Worm (Caenorhabditis elegans) whole organism, L1 larva: ENCODE data around the gene gcp-2.2.

Source experiments
- C04F5.9 ChIP-seq: sonication (generic microtip); optimal IDR thresholded peaks from 2 replicates; lab custom pipeline; 2016; ENCODE audit warnings: missing genetic modification characterization, missing compliant biosample characterization
- F16B12.6 ChIP-seq: fragments of 150-350 bp; optimal IDR thresholded peaks from 2 replicates; lab custom pipeline; 2014; ENCODE audit warnings: missing biosample characterization, missing genetic modification characterization
- Y116A8C.19 ChIP-seq: sonication (generic microtip); optimal IDR thresholded peaks from 2 replicates; lab custom pipeline; 2016; ENCODE audit warnings: missing compliant biosample characterization, missing genetic modification characterization, borderline replicate concordance
- aha-1 ChIP-seq: fragments of 150-350 bp; optimal IDR thresholded peaks from 2 replicates; lab custom pipeline; 2014; ENCODE audit warnings: missing biosample characterization, missing genetic modification characterization
- alr-1 ChIP-seq: fragments of 200-800 bp; sonication (Bioruptor generic); optimal IDR thresholded peaks from 2 replicates; lab custom pipeline; 2018; ENCODE audit warnings: borderline replicate concordance, mild to moderate bottlenecking, missing genetic modification characterization, missing compliant biosample characterization
- ama-1 ChIP-seq: fragments of 150-350 bp; optimal IDR thresholded peaks from 2 replicates; lab custom pipeline; 2014
- ceh-8 ChIP-seq: fragments of 200-800 bp; sonication (Bioruptor generic); optimal IDR thresholded peaks from 2 replicates; lab custom pipeline; 2018; ENCODE audit warnings: mild to moderate bottlenecking, missing genetic modification characterization, moderate library complexity, missing compliant biosample characterization
- ceh-82 ChIP-seq, 3 experiments: fragments of 150-350 bp in 1 of 3; sonication (generic microtip) in 2 of 3; optimal IDR thresholded peaks; 2 replicates each; lab custom pipeline; 2014 to 2017; ENCODE audit warnings: missing biosample characterization in 3 of 3, missing genetic modification characterization in 3 of 3
- ceh-88 ChIP-seq: fragments of 200-800 bp; sonication (Bioruptor generic); IDR thresholded peaks from 2 replicates; pipeline ENCODE4 v1.3.6; 2022; ENCODE audit warnings: missing genetic modification characterization, missing compliant biosample characterization
- ceh-90 ChIP-seq: sonication (generic microtip); optimal IDR thresholded peaks from 2 replicates; lab custom pipeline; 2016; ENCODE audit warnings: missing genetic modification characterization, missing compliant biosample characterization
- ces-1 ChIP-seq: fragments of 150-350 bp; optimal IDR thresholded peaks from 2 replicates; lab custom pipeline; 2014; ENCODE audit warnings: missing biosample characterization, missing genetic modification reagents, missing genetic modification characterization
- dpl-1 ChIP-seq, 3 experiments: fragments of 150-350 bp in 2 of 3; sonication (generic microtip) in 1 of 3; optimal IDR thresholded peaks; 2 replicates each; lab custom pipeline; 2014 to 2017; ENCODE audit warnings: missing biosample characterization in 3 of 3, missing genetic modification characterization in 3 of 3, missing genetic modification reagents in 3 of 3
- dsc-1 ChIP-seq: sonication (generic microtip); optimal IDR thresholded peaks from 2 replicates; lab custom pipeline; 2016; ENCODE audit warnings: mild to moderate bottlenecking, missing genetic modification characterization, missing compliant biosample characterization
- efl-3 ChIP-seq: fragments of 200-800 bp; sonication (Bioruptor generic); optimal IDR thresholded peaks from 2 replicates; lab custom pipeline; 2018; ENCODE audit warnings: mild to moderate bottlenecking, missing genetic modification characterization, missing compliant biosample characterization
- egl-27 ChIP-seq, 2 experiments: fragments of 150-350 bp in 1 of 2; sonication (generic microtip); optimal IDR thresholded peaks; 3 replicates each; lab custom pipeline; 2017 to 2018; ENCODE audit warnings: missing biosample characterization in 2 of 2, missing genetic modification characterization in 2 of 2, missing genetic modification reagents in 2 of 2
- elt-2 ChIP-seq: sonication (generic microtip); optimal IDR thresholded peaks from 2 replicates; lab custom pipeline; 2016; ENCODE audit warnings: missing genetic modification characterization, mild to moderate bottlenecking, inconsistent platforms, missing compliant biosample characterization, missing genetic modification reagents
- elt-3 ChIP-seq, 6 experiments: fragments of 150-350 bp in 1 of 6; sonication (generic microtip); optimal IDR thresholded peaks; 2 replicates each; lab custom pipeline; 2017 to 2018; ENCODE audit warnings: missing biosample characterization in 6 of 6, missing genetic modification characterization in 6 of 6, inconsistent platforms in 1 of 6
- fkh-10 ChIP-seq: sonication (generic microtip); optimal IDR thresholded peaks from 2 replicates; lab custom pipeline; 2017; ENCODE audit warnings: missing biosample characterization, missing genetic modification reagents, missing genetic modification characterization
- fkh-8 ChIP-seq: sonication (generic microtip); optimal IDR thresholded peaks from 2 replicates; lab custom pipeline; 2016; ENCODE audit warnings: mild to moderate bottlenecking, missing genetic modification characterization, missing compliant biosample characterization
- grh-1 ChIP-seq: fragments of 200-800 bp; sonication (Bioruptor generic); IDR thresholded peaks from 2 replicates; pipeline ENCODE4 v1.3.6; 2022; ENCODE audit warnings: missing genetic modification reagents, missing genetic modification characterization, missing compliant biosample characterization
- hlh-17 ChIP-seq: fragments of 200-800 bp; sonication (Bioruptor generic); optimal IDR thresholded peaks from 2 replicates; lab custom pipeline; 2018; ENCODE audit warnings: missing genetic modification characterization, mild to moderate bottlenecking, missing compliant biosample characterization, moderate library complexity, borderline replicate concordance
- hlh-4 ChIP-seq: sonication (generic microtip); optimal IDR thresholded peaks from 2 replicates; lab custom pipeline; 2016; ENCODE audit warnings: mild to moderate bottlenecking, missing genetic modification characterization, missing compliant biosample characterization
- jun-1 ChIP-seq: fragments of 150-350 bp; optimal IDR thresholded peaks from 2 replicates; lab custom pipeline; 2014; ENCODE audit warnings: missing biosample characterization, missing genetic modification reagents, missing genetic modification characterization
- lin-13 ChIP-seq: fragments of 150-350 bp; optimal IDR thresholded peaks from 2 replicates; lab custom pipeline; 2014; ENCODE audit warnings: missing biosample characterization, missing genetic modification reagents, missing genetic modification characterization
- lin-15B ChIP-seq: fragments of 150-350 bp; sonication (generic microtip); optimal IDR thresholded peaks from 3 replicates; lab custom pipeline; 2014; ENCODE audit warnings: missing biosample characterization, missing genetic modification characterization
- lin-35 ChIP-seq, 2 experiments: fragments of 150-350 bp; optimal IDR thresholded peaks; 2 replicates each; lab custom pipeline; 2014; ENCODE audit warnings: missing biosample characterization in 2 of 2, missing genetic modification characterization in 2 of 2, missing genetic modification reagents in 2 of 2
- lir-3 ChIP-seq: sonication (generic microtip); optimal IDR thresholded peaks from 2 replicates; lab custom pipeline; 2016; ENCODE audit warnings: mild to moderate bottlenecking, missing genetic modification characterization, moderate library complexity, missing compliant biosample characterization; ENCODE audit not compliant: poor library complexity
- lsy-2 ChIP-seq, 2 experiments: fragments of 150-350 bp; optimal IDR thresholded peaks; 2 replicates each; lab custom pipeline; 2014; ENCODE audit warnings: missing biosample characterization in 2 of 2, missing genetic modification characterization in 2 of 2
- mab-9 ChIP-seq: fragments of 200-800 bp; sonication (Bioruptor generic); IDR thresholded peaks from 2 replicates; pipeline ENCODE4 v1.3.6; 2022; ENCODE audit warnings: missing genetic modification reagents, missing genetic modification characterization, missing compliant biosample characterization
- mdl-1 ChIP-seq, 2 experiments: fragments of 150-350 bp; optimal IDR thresholded peaks; 2 replicates each; lab custom pipeline; 2014 to 2017; ENCODE audit warnings: missing biosample characterization in 2 of 2, missing genetic modification characterization in 2 of 2, inconsistent platforms in 1 of 2
- mep-1 ChIP-seq: fragments of 150-350 bp; optimal IDR thresholded peaks from 2 replicates; lab custom pipeline; 2014; ENCODE audit warnings: missing biosample characterization, missing genetic modification characterization
- nhr-12 ChIP-seq: sonication (generic microtip); optimal IDR thresholded peaks from 2 replicates; lab custom pipeline; 2017; ENCODE audit warnings: missing biosample characterization, missing genetic modification characterization
- nhr-19 ChIP-seq: fragments of 200-800 bp; sonication (Bioruptor generic); conservative IDR thresholded peaks from 2 replicates; pipeline ENCODE4 v1.3.6; 2022; ENCODE audit warnings: missing genetic modification characterization, missing compliant biosample characterization
- nhr-20 ChIP-seq: sonication (generic microtip); optimal IDR thresholded peaks from 2 replicates; lab custom pipeline; 2016; ENCODE audit warnings: mild to moderate bottlenecking, missing genetic modification characterization, missing compliant biosample characterization
- nhr-28 ChIP-seq: fragments of 150-350 bp; optimal IDR thresholded peaks from 2 replicates; lab custom pipeline; 2014; ENCODE audit warnings: missing biosample characterization, missing genetic modification characterization
- nhr-47 ChIP-seq: sonication (generic microtip); optimal IDR thresholded peaks from 2 replicates; lab custom pipeline; 2016; ENCODE audit warnings: mild to moderate bottlenecking, missing genetic modification characterization, moderate library complexity, missing compliant biosample characterization
- nhr-76 ChIP-seq: sonication (generic microtip); optimal IDR thresholded peaks from 2 replicates; lab custom pipeline; 2017; ENCODE audit warnings: missing biosample characterization, missing genetic modification characterization
- nhr-90 ChIP-seq: sonication (generic microtip); optimal IDR thresholded peaks from 2 replicates; lab custom pipeline; 2016; ENCODE audit warnings: mild to moderate bottlenecking, missing genetic modification characterization, missing compliant biosample characterization; ENCODE audit not compliant: poor library complexity
- pag-3 ChIP-seq: sonication (generic microtip); optimal IDR thresholded peaks from 2 replicates; lab custom pipeline; 2017; ENCODE audit warnings: missing genetic modification characterization, mild to moderate bottlenecking, missing compliant biosample characterization, antibody characterized with exemption, borderline replicate concordance; ENCODE audit not compliant: insufficient read depth
- pax-3 ChIP-seq: fragments of 200-800 bp; sonication (Bioruptor generic); optimal IDR thresholded peaks from 2 replicates; lab custom pipeline; 2018; ENCODE audit warnings: mild to moderate bottlenecking, missing genetic modification characterization, moderate library complexity, missing compliant biosample characterization
- rnt-1 ChIP-seq: sonication (generic microtip); optimal IDR thresholded peaks from 2 replicates; lab custom pipeline; 2016; ENCODE audit warnings: mild to moderate bottlenecking, missing genetic modification characterization, moderate library complexity, missing compliant biosample characterization
- skn-1 ChIP-seq: fragments of 150-350 bp; optimal IDR thresholded peaks from 2 replicates; lab custom pipeline; 2014; ENCODE audit warnings: missing biosample characterization, missing genetic modification characterization
- sup-37 ChIP-seq: fragments of 200-800 bp; sonication (Bioruptor generic); optimal IDR thresholded peaks from 2 replicates; lab custom pipeline; 2018; ENCODE audit warnings: mild to moderate bottlenecking, missing genetic modification characterization, missing compliant biosample characterization
- tbx-2 ChIP-seq: sonication (generic microtip); optimal IDR thresholded peaks from 2 replicates; lab custom pipeline; 2016; ENCODE audit warnings: missing genetic modification characterization, missing compliant biosample characterization
- unc-30 ChIP-seq: sonication (generic microtip); optimal IDR thresholded peaks from 2 replicates; lab custom pipeline; 2017; ENCODE audit warnings: missing biosample characterization, missing genetic modification characterization
- unc-62 ChIP-seq: fragments of 150-350 bp; optimal IDR thresholded peaks from 2 replicates; lab custom pipeline; 2014; ENCODE audit warnings: missing biosample characterization, missing genetic modification reagents, missing genetic modification characterization
- unc-86 ChIP-seq: sonication (generic microtip); optimal IDR thresholded peaks from 2 replicates; lab custom pipeline; 2016; ENCODE audit warnings: missing genetic modification characterization, missing compliant biosample characterization
- unc-98 ChIP-seq: fragments of 200-800 bp; sonication (Bioruptor generic); IDR thresholded peaks from 2 replicates; pipeline ENCODE4 v1.3.6; 2022; ENCODE audit warnings: missing genetic modification characterization, missing compliant biosample characterization
- xbp-1 ChIP-seq: sonication (generic microtip); optimal IDR thresholded peaks from 2 replicates; lab custom pipeline; 2016; ENCODE audit warnings: missing genetic modification characterization, missing compliant biosample characterization
- zag-1 ChIP-seq: fragments of 150-350 bp; optimal IDR thresholded peaks from 2 replicates; lab custom pipeline; 2014; ENCODE audit warnings: missing biosample characterization, missing genetic modification characterization
- ztf-4 ChIP-seq: fragments of 150-350 bp; optimal IDR thresholded peaks from 2 replicates; lab custom pipeline; 2014; ENCODE audit warnings: missing biosample characterization, missing genetic modification characterization

The gcp-2.2 gene

DNA sequence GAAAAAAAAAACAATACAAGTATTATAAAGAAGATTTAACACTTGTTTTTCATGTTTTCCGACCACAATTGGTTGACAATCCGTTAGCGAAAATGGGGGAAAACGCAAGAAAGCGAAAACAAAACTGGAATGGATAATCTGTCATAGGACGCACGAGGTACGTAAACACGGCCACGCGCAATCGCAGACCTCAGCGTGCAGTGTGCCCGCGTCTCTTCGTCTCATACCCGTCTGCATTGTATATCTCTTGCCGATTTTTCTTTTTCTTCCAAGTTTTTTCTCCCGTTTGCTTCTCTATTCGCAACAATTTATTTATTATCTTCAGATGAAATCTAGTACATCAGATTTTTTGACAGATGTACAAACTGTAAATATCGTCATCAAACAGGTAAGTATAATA is 26.1 kb downstream of the gcp-2.2 start, which contains the start of gene trpp-9 (continued):
- TF ChIP-seq lin-35 (GFP tag; optimal IDR thresholded peaks at IDR 0.05; lab: Kevin White, UChicago): peak; percentile 40 to 63
- peak; percentile 21 for TF ChIP-seq xbp-1 (tag; lab: Kevin White, UChicago)
- peak; percentile 19 for TF ChIP-seq skn-1
- no peak for TF ChIP-seq hlh-4
- no peak for TF ChIP-seq grh-1 (GFP tag; lab: Robert Waterston, UW)
- no peak for TF ChIP-seq fkh-8 (tag; lab: Kevin White, UChicago)
- TF ChIP-seq mdl-1 (tag; optimal IDR thresholded peaks at IDR 0.05; lab: Kevin White, UChicago): peak in 1 of 2 experiments; percentile 74
- TF ChIP-seq ceh-82 (tag; optimal IDR thresholded peaks at IDR 0.05; lab: Kevin White, UChicago): peak in 2 of 3 experiments; percentile 28 to 71
- no peak for TF ChIP-seq ces-1 (GFP tag; lab: Kevin White, UChicago)
- no peak for TF ChIP-seq nhr-12 (tag; lab: Kevin White, UChicago)
- no peak for TF ChIP-seq sup-37 (GFP tag; lab: Kevin White, UChicago)
- TF ChIP-seq Y116A8C.19 (tag; lab: Kevin White, UChicago): no peak
- no peak for TF ChIP-seq pag-3 (tag; lab: Kevin White, UChicago)
- no peak for TF ChIP-seq efl-3 (GFP tag; lab: Kevin White, UChicago)
- no peak for TF ChIP-seq pax-3 (tag; lab: Kevin White, UChicago)
- no peak for TF ChIP-seq unc-62
- no peak for TF ChIP-seq nhr-28 (tag; lab: Kevin White, UChicago)
- no peak for TF ChIP-seq egl-27 (tag; optimal IDR thresholded peaks at IDR 0.05; lab: Kevin White, UChicago)
- no peak for TF ChIP-seq ceh-88
- TF ChIP-seq elt-3 (tag; optimal IDR thresholded peaks at IDR 0.05; lab: Kevin White, UChicago): peak in 1 of 6 experiments; percentile 45
- no peak for TF ChIP-seq alr-1 (tag; lab: Kevin White, UChicago)
- peak; percentile 48 for TF ChIP-seq dsc-1 (tag; lab: Kevin White, UChicago)
- no peak; the same call in 1 of the 2 replicates for TF ChIP-seq nhr-19
- TF ChIP-seq ama-1 (lab: Kevin White, UChicago): no peak
- TF ChIP-seq zag-1: no peak
- peak; percentile 67 for TF ChIP-seq mep-1
- TF ChIP-seq ceh-8 (GFP tag; lab: Kevin White, UChicago): no peak
- TF ChIP-seq aha-1: no peak
- peak; percentile 63 for TF ChIP-seq nhr-20 (tag; lab: Kevin White, UChicago)
- TF ChIP-seq lin-15B (tag; lab: Kevin White, UChicago): no peak
- no peak for TF ChIP-seq C04F5.9 (tag; lab: Kevin White, UChicago)
- TF ChIP-seq lin-13 (GFP tag; lab: Kevin White, UChicago): no peak
- TF ChIP-seq unc-98 (GFP tag; lab: Robert Waterston, UW): no peak
- TF ChIP-seq lsy-2 (tag; optimal IDR thresholded peaks at IDR 0.05; lab: Kevin White, UChicago): peak; percentile 27 to 55
- peak; percentile 57 for TF ChIP-seq rnt-1 (tag; lab: Kevin White, UChicago)
- no peak for TF ChIP-seq mab-9
- TF ChIP-seq ceh-90: no peak
- no peak for TF ChIP-seq jun-1 (tag; lab: Kevin White, UChicago)
- peak; percentile 57 for TF ChIP-seq tbx-2 (tag; lab: Kevin White, UChicago)
- no peak for TF ChIP-seq lir-3 (tag; lab: Kevin White, UChicago)
- TF ChIP-seq fkh-10 (GFP tag; lab: Kevin White, UChicago): no peak
- TF ChIP-seq ztf-4: peak; percentile 69
- TF ChIP-seq dpl-1 (GFP tag; optimal IDR thresholded peaks at IDR 0.05; lab: Kevin White, UChicago): peak in 2 of 3 experiments; percentile 25 to 26
- TF ChIP-seq unc-30 (tag; lab: Kevin White, UChicago): no peak
- no peak for TF ChIP-seq hlh-17
- no peak for TF ChIP-seq unc-86 (tag; lab: Kevin White, UChicago)
- peak; percentile 33 for TF ChIP-seq nhr-90 (tag; lab: Kevin White, UChicago)
- TF ChIP-seq nhr-76 (tag; lab: Kevin White, UChicago): no peak
- peak; percentile 63 for TF ChIP-seq nhr-47
- TF ChIP-seq F16B12.6 (tag; lab: Kevin White, UChicago): peak; percentile 90
- TF ChIP-seq elt-2 (tag; lab: Kevin White, UChicago): no peak
